Fruit fly (Drosophila melanogaster): ENCODE data around the gene twe.
A peak's percentile ranks its signal among the peaks of the same experiment; 100 is the strongest.

twe gene

dm6 chr2L:16290984-16291383 lies 29.3 kb upstream of the twe start, which contains the start of gene CG17329:
CG17329 (plus strand) TSS chr2L:16291284.
- TF ChIP-seq CG6854 (GFP tag; optimal IDR thresholded peaks at IDR 0.05) (no peak), CG11294 (GFP tag; IDR thresholded peaks at IDR 0.05) (no peak), ss (GFP tag; optimal IDR thresholded peaks at IDR 0.05) (no peak), CG8319 (GFP tag; optimal IDR thresholded peaks at IDR 0.05) (no peak), CG10631 (GFP tag; optimal IDR thresholded peaks at IDR 0.05) (no peak), CG11902 (GFP tag; optimal IDR thresholded peaks at IDR 0.05) (no peak), CG7368 (GFP tag; optimal IDR thresholded peaks at IDR 0.05) (no peak), CG32006 (GFP tag; optimal IDR thresholded peaks at IDR 0.05) (no peak), CG3032 (tag; optimal IDR thresholded peaks at IDR 0.05) (no peak), Ets21C (GFP tag; optimal IDR thresholded peaks at IDR 0.05) (no peak), CG16779 (tag; optimal IDR thresholded peaks at IDR 0.05) (no peak), Gug (GFP tag; IDR thresholded peaks at IDR 0.05) (no peak), acj6 (GFP tag; optimal IDR thresholded peaks at IDR 0.05) (no peak), eg (GFP tag; IDR thresholded peaks at IDR 0.05) (no peak), lz (GFP tag; optimal IDR thresholded peaks at IDR 0.05) (no peak), CG3919 (GFP tag; optimal IDR thresholded peaks at IDR 0.05) (no peak), CG6808 (GFP tag; optimal IDR thresholded peaks at IDR 0.05) (no peak), CG34406 (GFP tag; optimal IDR thresholded peaks at IDR 0.05) (no peak), Eip78C (GFP tag) (no peak)

dm6 chr2L:16288393-16288731 lies 26.7 kb upstream of the twe start:
- TF ChIP-seq Eip93F (GFP tag; optimal IDR thresholded peaks at IDR 0.05), result no peak
- no peak for TF ChIP-seq Met (GFP tag; optimal IDR thresholded peaks at IDR 0.05)
- TF ChIP-seq fd59A (GFP tag; optimal IDR thresholded peaks at IDR 0.05), result no peak
- no peak for TF ChIP-seq CG3032 (tag; optimal IDR thresholded peaks at IDR 0.05)
- no peak for TF ChIP-seq Ets21C (GFP tag; optimal IDR thresholded peaks at IDR 0.05)
- no peak for TF ChIP-seq CG8319 (GFP tag; optimal IDR thresholded peaks at IDR 0.05)
- TF ChIP-seq CG9139 (GFP tag; optimal IDR thresholded peaks at IDR 0.05), result no peak
- TF ChIP-seq Sox102F (GFP tag; optimal IDR thresholded peaks at IDR 0.05), result no peak
- TF ChIP-seq dac (GFP tag; optimal IDR thresholded peaks at IDR 0.05), result no peak
- no peak for TF ChIP-seq CG34406 (GFP tag; optimal IDR thresholded peaks at IDR 0.05)
- no peak for TF ChIP-seq CG6808 (GFP tag; optimal IDR thresholded peaks at IDR 0.05)
- no peak for TF ChIP-seq CG6163 (GFP tag; IDR thresholded peaks at IDR 0.05)
- TF ChIP-seq topi (GFP tag; optimal IDR thresholded peaks at IDR 0.05), result no peak
- no peak for TF ChIP-seq CG6792 (GFP tag; optimal IDR thresholded peaks at IDR 0.05)
- no peak for TF ChIP-seq CG8632 (GFP tag; optimal IDR thresholded peaks at IDR 0.05)
- no peak for TF ChIP-seq Eip78C (GFP tag)

dm6 chr2L:16287602-16288392 lies 26.1 kb upstream of the twe start, which contains the start of the genes crp and pkaap:
crp (minus strand) TSS chr2L:16287730.
pkaap (plus strand) TSS chr2L:16288290.
- TF ChIP-seq net (GFP tag; optimal IDR thresholded peaks at IDR 0.05) (peak; percentile 52), Sox15 (GFP tag; optimal IDR thresholded peaks at IDR 0.05) (peak; percentile 25), CG34406 (GFP tag; optimal IDR thresholded peaks at IDR 0.05) (no peak), acj6 (GFP tag; optimal IDR thresholded peaks at IDR 0.05) (peak; percentile 63), CG6163 (GFP tag; IDR thresholded peaks at IDR 0.05) (no peak), OdsH (GFP tag; optimal IDR thresholded peaks at IDR 0.05) (peak; percentile 65), CG1621 (tag; optimal IDR thresholded peaks at IDR 0.05) (peak; percentile 65), fkh (GFP tag; optimal IDR thresholded peaks at IDR 0.05) (peak; percentile 94), Eip78C (GFP tag) (peak; percentile 80), Eip93F (GFP tag; optimal IDR thresholded peaks at IDR 0.05) (peak; percentile 57), CG9139 (GFP tag; optimal IDR thresholded peaks at IDR 0.05) (peak; percentile 57), CG8632 (GFP tag; optimal IDR thresholded peaks at IDR 0.05) (no peak), CG31627 (GFP tag; optimal IDR thresholded peaks at IDR 0.05) (peak; percentile 83), CG6792 (GFP tag; optimal IDR thresholded peaks at IDR 0.05) (peak; percentile 41), CG11294 (GFP tag; IDR thresholded peaks at IDR 0.05) (no peak), Eip75B (GFP tag; optimal IDR thresholded peaks at IDR 0.05) (peak; percentile 60), CG6808 (GFP tag; optimal IDR thresholded peaks at IDR 0.05) (peak; percentile 17), Hr4 (GFP tag; optimal IDR thresholded peaks at IDR 0.05) (peak; percentile 49), Blimp-1 (GFP tag; optimal IDR thresholded peaks at IDR 0.05) (no peak), esn (GFP tag; optimal IDR thresholded peaks at IDR 0.05) (peak; percentile 76), CG11902 (GFP tag; optimal IDR thresholded peaks at IDR 0.05) (peak; percentile 59), CG8319 (GFP tag; optimal IDR thresholded peaks at IDR 0.05) (peak; percentile 25), CG4318 (GFP tag; optimal IDR thresholded peaks at IDR 0.05) (no peak), cyc (GFP tag; optimal IDR thresholded peaks at IDR 0.05) (peak; percentile 81), Ets96B (tag; optimal IDR thresholded peaks at IDR 0.05) (no peak), spab (GFP tag; optimal IDR thresholded peaks at IDR 0.05) (no peak), CG3032 (tag; optimal IDR thresholded peaks at IDR 0.05) (peak; percentile 21), ss (GFP tag; optimal IDR thresholded peaks at IDR 0.05) (peak; percentile 37 to 57), CG32006 (GFP tag; optimal IDR thresholded peaks at IDR 0.05) (peak; percentile 28), Gug (GFP tag; IDR thresholded peaks at IDR 0.05) (no peak), Smox (GFP tag; optimal IDR thresholded peaks at IDR 0.05) (peak; percentile 77), achi (GFP tag; optimal IDR thresholded peaks at IDR 0.05) (peak; percentile 21)

Data from whole organism, prepupa.